Worm (Caenorhabditis elegans) whole organism, L1 larva: ENCODE data around the gene gst-13.

Source experiments
- C16A3.4 ChIP-seq: fragments of 150-350 bp; optimal IDR thresholded peaks from 2 replicates; lab custom pipeline; 2014; ENCODE audit warnings: missing biosample characterization, missing genetic modification characterization
- Y116A8C.19 ChIP-seq: sonication (generic microtip); optimal IDR thresholded peaks from 2 replicates; lab custom pipeline; 2016; ENCODE audit warnings: missing compliant biosample characterization, missing genetic modification characterization, borderline replicate concordance
- alr-1 ChIP-seq: fragments of 200-800 bp; sonication (Bioruptor generic); optimal IDR thresholded peaks from 2 replicates; lab custom pipeline; 2018; ENCODE audit warnings: borderline replicate concordance, mild to moderate bottlenecking, missing genetic modification characterization, missing compliant biosample characterization
- blmp-1 ChIP-seq: fragments of 150-350 bp; optimal IDR thresholded peaks from 2 replicates; lab custom pipeline; 2014; ENCODE audit warnings: missing biosample characterization, missing genetic modification characterization
- ceh-90 ChIP-seq: sonication (generic microtip); optimal IDR thresholded peaks from 2 replicates; lab custom pipeline; 2016; ENCODE audit warnings: missing genetic modification characterization, missing compliant biosample characterization
- efl-1 ChIP-seq, 4 experiments: fragments of 150-350 bp; optimal IDR thresholded peaks in 3 of 4; peaks in 1 of 4; 1 replicate in 1 of 4; 2 replicates in 3 of 4; lab custom pipeline; 2014; ENCODE audit warnings: missing biosample characterization in 2 of 4, missing genetic modification characterization in 2 of 4, missing genetic modification reagents in 2 of 4
- efl-3 ChIP-seq: fragments of 200-800 bp; sonication (Bioruptor generic); optimal IDR thresholded peaks from 2 replicates; lab custom pipeline; 2018; ENCODE audit warnings: mild to moderate bottlenecking, missing genetic modification characterization, missing compliant biosample characterization
- egl-13 ChIP-seq: sonication (generic microtip); optimal IDR thresholded peaks from 2 replicates; lab custom pipeline; 2016; ENCODE audit warnings: missing genotype, missing genetic modification reagents, missing genetic modification characterization, missing compliant biosample characterization
- elt-2 ChIP-seq: sonication (generic microtip); optimal IDR thresholded peaks from 2 replicates; lab custom pipeline; 2016; ENCODE audit warnings: missing genetic modification characterization, mild to moderate bottlenecking, inconsistent platforms, missing compliant biosample characterization, missing genetic modification reagents
- elt-3 ChIP-seq, 6 experiments: fragments of 150-350 bp in 1 of 6; sonication (generic microtip); optimal IDR thresholded peaks; 2 replicates each; lab custom pipeline; 2017 to 2018; ENCODE audit warnings: missing biosample characterization in 6 of 6, missing genetic modification characterization in 6 of 6, inconsistent platforms in 1 of 6
- grh-1 ChIP-seq: fragments of 200-800 bp; sonication (Bioruptor generic); IDR thresholded peaks from 2 replicates; pipeline ENCODE4 v1.3.6; 2022; ENCODE audit warnings: missing genetic modification reagents, missing genetic modification characterization, missing compliant biosample characterization
- isw-1 ChIP-seq: fragments of 200-800 bp; sonication (Bioruptor generic); IDR thresholded peaks from 2 replicates; pipeline ENCODE4 v1.3.6; 2022; ENCODE audit warnings: missing genetic modification characterization, missing compliant biosample characterization
- lin-14 ChIP-seq: fragments of 200-800 bp; sonication (Bioruptor generic); optimal IDR thresholded peaks from 2 replicates; lab custom pipeline; 2018; ENCODE audit warnings: mild to moderate bottlenecking, missing genetic modification characterization, moderate library complexity, missing compliant biosample characterization
- lin-35 ChIP-seq, 2 experiments: fragments of 150-350 bp; optimal IDR thresholded peaks; 2 replicates each; lab custom pipeline; 2014; ENCODE audit warnings: missing biosample characterization in 2 of 2, missing genetic modification characterization in 2 of 2, missing genetic modification reagents in 2 of 2
- lin-39 ChIP-seq: fragments of 150-350 bp; optimal IDR thresholded peaks from 2 replicates; lab custom pipeline; 2014; ENCODE audit warnings: missing biosample characterization, missing genetic modification reagents, missing genetic modification characterization
- lsy-2 ChIP-seq, 2 experiments: fragments of 150-350 bp; optimal IDR thresholded peaks; 2 replicates each; lab custom pipeline; 2014; ENCODE audit warnings: missing biosample characterization in 2 of 2, missing genetic modification characterization in 2 of 2
- mab-9 ChIP-seq: fragments of 200-800 bp; sonication (Bioruptor generic); IDR thresholded peaks from 2 replicates; pipeline ENCODE4 v1.3.6; 2022; ENCODE audit warnings: missing genetic modification reagents, missing genetic modification characterization, missing compliant biosample characterization
- mep-1 ChIP-seq: fragments of 150-350 bp; optimal IDR thresholded peaks from 2 replicates; lab custom pipeline; 2014; ENCODE audit warnings: missing biosample characterization, missing genetic modification characterization
- nhr-19 ChIP-seq: fragments of 200-800 bp; sonication (Bioruptor generic); conservative IDR thresholded peaks from 2 replicates; pipeline ENCODE4 v1.3.6; 2022; ENCODE audit warnings: missing genetic modification characterization, missing compliant biosample characterization
- nhr-20 ChIP-seq: sonication (generic microtip); optimal IDR thresholded peaks from 2 replicates; lab custom pipeline; 2016; ENCODE audit warnings: mild to moderate bottlenecking, missing genetic modification characterization, missing compliant biosample characterization
- nhr-71 ChIP-seq: sonication (generic microtip); optimal IDR thresholded peaks from 2 replicates; lab custom pipeline; 2016; ENCODE audit warnings: mild to moderate bottlenecking, missing genetic modification characterization, moderate library complexity, missing compliant biosample characterization
- nhr-77 ChIP-seq: fragments of 150-350 bp; optimal IDR thresholded peaks from 2 replicates; lab custom pipeline; 2014; ENCODE audit warnings: missing biosample characterization, missing genetic modification characterization
- nhr-85 ChIP-seq: sonication (generic microtip); peaks from one replicate; lab custom pipeline; 2016; ENCODE audit warnings: missing genetic modification characterization, inconsistent platforms, missing compliant biosample characterization
- pag-3 ChIP-seq: sonication (generic microtip); optimal IDR thresholded peaks from 2 replicates; lab custom pipeline; 2017; ENCODE audit warnings: missing genetic modification characterization, mild to moderate bottlenecking, missing compliant biosample characterization, antibody characterized with exemption, borderline replicate concordance; ENCODE audit not compliant: insufficient read depth
- rnt-1 ChIP-seq: sonication (generic microtip); optimal IDR thresholded peaks from 2 replicates; lab custom pipeline; 2016; ENCODE audit warnings: mild to moderate bottlenecking, missing genetic modification characterization, moderate library complexity, missing compliant biosample characterization
- skn-1 ChIP-seq: fragments of 150-350 bp; optimal IDR thresholded peaks from 2 replicates; lab custom pipeline; 2014; ENCODE audit warnings: missing biosample characterization, missing genetic modification characterization
- sptf-1 ChIP-seq: fragments of 150-350 bp; optimal IDR thresholded peaks from 2 replicates; lab custom pipeline; 2014; ENCODE audit warnings: missing biosample characterization, missing genetic modification characterization
- sup-37 ChIP-seq: fragments of 200-800 bp; sonication (Bioruptor generic); optimal IDR thresholded peaks from 2 replicates; lab custom pipeline; 2018; ENCODE audit warnings: mild to moderate bottlenecking, missing genetic modification characterization, missing compliant biosample characterization
- tlp-1 ChIP-seq: fragments of 150-350 bp; optimal IDR thresholded peaks from 2 replicates; lab custom pipeline; 2014; ENCODE audit warnings: missing biosample characterization, missing genetic modification characterization
- unc-30 ChIP-seq: sonication (generic microtip); optimal IDR thresholded peaks from 2 replicates; lab custom pipeline; 2017; ENCODE audit warnings: missing biosample characterization, missing genetic modification characterization
- vab-15 ChIP-seq: sonication (generic microtip); optimal IDR thresholded peaks from 2 replicates; lab custom pipeline; 2017; ENCODE audit warnings: missing genotype, mild to moderate bottlenecking, missing genetic modification characterization, missing compliant biosample characterization
- ztf-11 ChIP-seq, 2 experiments: sonication (generic microtip); optimal IDR thresholded peaks; 2 replicates each; lab custom pipeline; 2016 to 2017; ENCODE audit warnings: missing genetic modification characterization in 2 of 2, missing biosample characterization in 1 of 2, missing compliant biosample characterization in 1 of 2
- ztf-4 ChIP-seq: fragments of 150-350 bp; optimal IDR thresholded peaks from 2 replicates; lab custom pipeline; 2014; ENCODE audit warnings: missing biosample characterization, missing genetic modification characterization

Gene gst-13

ce11 chrII:9231240-9231639, at the start of gene gst-13:
Gene gst-13 (plus strand): TSS chrII:9231457.
- TF ChIP-seq efl-1 (optimal IDR thresholded peaks at IDR 0.05; lab: Kevin White, UChicago) = no peak
- TF ChIP-seq efl-1 (GFP tag; optimal IDR thresholded peaks at IDR 0.05 in 1 of 2; lab: Kevin White, UChicago) = no peak
- TF ChIP-seq rnt-1 = no peak
- TF ChIP-seq nhr-71 (tag; lab: Kevin White, UChicago) = peak; percentile 6
- TF ChIP-seq sptf-1 (tag; lab: Kevin White, UChicago) = no peak
- TF ChIP-seq nhr-77 (tag; lab: Kevin White, UChicago) = no peak
- TF ChIP-seq nhr-20 (tag; lab: Kevin White, UChicago) = peak; percentile 39
- no peak for TF ChIP-seq sup-37 (GFP tag; lab: Kevin White, UChicago)
- peak in 2 of 6 experiments; percentile 8 to 46 for TF ChIP-seq elt-3 (tag; optimal IDR thresholded peaks at IDR 0.05; lab: Kevin White, UChicago)
- TF ChIP-seq elt-2 (tag; lab: Kevin White, UChicago) = peak; percentile 61
- TF ChIP-seq lin-14 (GFP tag; lab: Kevin White, UChicago) = peak; percentile 64
- TF ChIP-seq lin-35 (GFP tag; optimal IDR thresholded peaks at IDR 0.05; lab: Kevin White, UChicago) = peak in 1 of 2 experiments; percentile 34
- peak; percentile 64 for TF ChIP-seq blmp-1 (tag; lab: Kevin White, UChicago)
- TF ChIP-seq ztf-4 = no peak
- TF ChIP-seq mep-1 (tag; lab: Kevin White, UChicago) = no peak
- no peak for TF ChIP-seq egl-13 (tag; lab: Kevin White, UChicago)
- no peak for TF ChIP-seq unc-30 (tag; lab: Kevin White, UChicago)
- TF ChIP-seq vab-15 = no peak
- TF ChIP-seq skn-1 = peak; percentile 67
- TF ChIP-seq, all 84 proteins: peak for 8

DNA sequence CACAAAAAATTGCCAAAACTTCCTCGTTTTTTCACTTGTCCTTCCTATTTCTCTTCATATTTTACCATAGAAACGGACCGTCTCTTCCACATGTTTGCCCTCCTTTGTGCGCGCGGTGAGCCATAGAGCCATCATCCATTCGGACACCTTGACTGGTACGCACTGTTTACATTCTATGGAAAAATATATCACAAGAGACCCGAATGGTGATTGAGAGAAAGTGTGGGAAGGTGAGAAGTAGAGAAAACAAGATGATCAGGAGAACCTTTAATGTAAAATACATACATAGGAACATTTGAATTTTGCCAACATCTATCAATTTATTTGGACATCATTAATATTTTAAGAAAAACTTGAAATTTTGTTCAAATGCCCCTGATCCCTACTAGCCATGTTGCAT, 45.3 kb upstream of the gst-13 start:
- TF ChIP-seq sup-37 (GFP tag; lab: Kevin White, UChicago) (no peak), pag-3 (tag; lab: Kevin White, UChicago) (no peak), alr-1 (no peak), grh-1 (GFP tag; lab: Robert Waterston, UW) (no peak), mep-1 (tag; lab: Kevin White, UChicago) (no peak), nhr-19 (GFP tag; lab: Robert Waterston, UW) (no peak), lsy-2 (tag; optimal IDR thresholded peaks at IDR 0.05; lab: Kevin White, UChicago) (no peak), mab-9 (GFP tag; lab: Robert Waterston, UW) (no peak), Y116A8C.19 (tag; lab: Kevin White, UChicago) (no peak), C16A3.4 (no peak), sptf-1 (tag; lab: Kevin White, UChicago) (no peak), isw-1 (GFP tag; lab: Robert Waterston, UW) (no peak), efl-1 (optimal IDR thresholded peaks at IDR 0.05; lab: Kevin White, UChicago) (no peak), efl-1 (GFP tag; optimal IDR thresholded peaks at IDR 0.05 in 1 of 2; lab: Kevin White, UChicago) (no peak), ceh-90 (no peak), tlp-1 (tag; lab: Kevin White, UChicago) (no peak), lin-39 (no peak)

DNA sequence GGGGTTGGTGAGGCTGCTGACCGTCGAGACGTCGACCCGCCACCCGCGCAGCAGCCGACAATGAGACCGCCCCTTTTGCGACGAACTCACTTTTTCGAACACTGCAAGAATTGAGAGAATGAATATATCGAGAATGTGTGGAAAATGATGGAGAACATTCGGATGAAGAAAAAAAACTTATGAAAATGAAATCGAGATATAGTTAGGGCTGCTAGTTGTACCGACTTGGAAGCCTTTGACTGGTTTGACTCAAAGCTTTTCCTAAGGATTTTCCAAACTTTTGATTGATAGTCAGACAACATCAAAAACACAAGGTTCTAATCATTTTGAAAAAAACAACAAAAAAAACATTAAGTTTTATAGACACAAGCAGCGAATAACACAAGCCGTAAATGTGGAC, 42.9 kb upstream of the gst-13 start, which contains the start of gene sym-2:
Gene sym-2 (minus strand): TSS at position 101 of the 400 bp plus-strand sequence.
- TF ChIP-seq ceh-90 (no peak), ztf-11 (tag; optimal IDR thresholded peaks at IDR 0.05; lab: Kevin White, UChicago) (no peak), grh-1 (GFP tag; lab: Robert Waterston, UW) (0 out of 2 replicates have a peak, but pooled peaks have one; percentile 22), blmp-1 (tag; lab: Kevin White, UChicago) (peak; percentile 25), pag-3 (tag; lab: Kevin White, UChicago) (no peak), efl-3 (GFP tag; lab: Kevin White, UChicago) (no peak)

DNA sequence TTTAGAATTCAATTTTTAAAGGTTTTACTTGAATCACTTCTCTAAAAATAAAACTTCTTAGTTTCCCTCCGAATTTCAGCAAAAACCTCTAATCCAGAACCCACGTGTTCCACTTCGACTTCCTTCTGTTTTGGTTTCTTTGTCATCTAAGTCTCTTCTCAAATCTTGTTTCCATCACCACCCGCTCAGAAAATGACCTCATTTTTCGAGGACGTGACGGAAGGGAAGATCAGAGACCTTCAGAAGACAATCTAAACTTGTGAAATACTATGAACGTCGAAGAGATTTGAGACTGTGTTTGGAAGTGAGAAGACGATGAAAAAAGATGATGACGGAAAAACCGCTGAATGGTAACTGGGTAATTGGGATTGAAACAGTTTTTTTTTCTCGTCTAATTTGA, 41.6 kb upstream of the gst-13 start:
- TF ChIP-seq lsy-2 (tag; optimal IDR thresholded peaks at IDR 0.05; lab: Kevin White, UChicago) (no peak), nhr-85 (tag; lab: Kevin White, UChicago) (peak; percentile 86), lin-14 (GFP tag; lab: Kevin White, UChicago) (peak; percentile 70), blmp-1 (tag; lab: Kevin White, UChicago) (peak; percentile 79), mep-1 (tag; lab: Kevin White, UChicago) (peak; percentile 38), elt-3 (tag; optimal IDR thresholded peaks at IDR 0.05; lab: Kevin White, UChicago) (peak in 1 of 6 experiments; percentile 17), sptf-1 (tag; lab: Kevin White, UChicago) (no peak)
